Fruit fly (Drosophila melanogaster) whole organism, prepupa: Measurements from ENCODE around the gene CG9117.

Experiments used
- Blimp-1 ChIP-seq: fragments of 200-800 bp; sonication (Bioruptor generic); optimal IDR thresholded peaks from 3 replicates; lab custom pipeline; 2017; ENCODE audit warnings: missing biosample characterization, missing genetic modification characterization, mild to moderate bottlenecking, moderate library complexity, missing genetic modification reagents
- CG10631 ChIP-seq: fragments of 200-800 bp; sonication (Bioruptor generic); optimal IDR thresholded peaks from 2 replicates; lab custom pipeline; 2016; ENCODE audit warnings: missing biosample characterization, missing genetic modification characterization
- CG10669 ChIP-seq: fragments of 200-800 bp; sonication (Bioruptor generic); optimal IDR thresholded peaks from 3 replicates; lab custom pipeline; 2018; ENCODE audit warnings: missing biosample characterization, mild to moderate bottlenecking, missing genetic modification characterization, moderate library complexity
- CG11294 ChIP-seq: fragments of 200-800 bp; sonication (Bioruptor generic); IDR thresholded peaks from 2 replicates; pipeline ENCODE4 v1.3.6; 2022; ENCODE audit warnings: missing biosample characterization, missing genetic modification characterization
- CG11762 ChIP-seq: fragments of 200-800 bp; sonication (Bioruptor generic); optimal IDR thresholded peaks from 3 replicates; lab custom pipeline; 2016; ENCODE audit warnings: missing biosample characterization, missing genetic modification characterization; ENCODE audit not compliant: insufficient read depth
- CG15336 ChIP-seq: fragments of 200-800 bp; sonication (Bioruptor generic); IDR thresholded peaks from 2 replicates; pipeline ENCODE4 v1.3.6; 2022; ENCODE audit warnings: missing biosample characterization, missing genetic modification characterization
- CG1621 ChIP-seq: fragments of 200-800 bp; sonication (Bioruptor generic); optimal IDR thresholded peaks from 3 replicates; lab custom pipeline; 2018; ENCODE audit warnings: missing biosample characterization, mild to moderate bottlenecking, missing genetic modification characterization
- CG3032 ChIP-seq: fragments of 200-800 bp; optimal IDR thresholded peaks from 2 replicates; lab custom pipeline; 2019; ENCODE audit warnings: missing biosample characterization, mild to moderate bottlenecking, missing genetic modification characterization, moderate library complexity
- CG31627 ChIP-seq: fragments of 200-800 bp; sonication (Bioruptor generic); optimal IDR thresholded peaks from 3 replicates; lab custom pipeline; 2016; ENCODE audit warnings: missing biosample characterization, missing genetic modification characterization
- CG32006 ChIP-seq: fragments of 200-800 bp; sonication (Bioruptor generic); optimal IDR thresholded peaks from 3 replicates; lab custom pipeline; 2017; ENCODE audit warnings: missing biosample characterization, mild to moderate bottlenecking, missing genetic modification characterization
- CG34406 ChIP-seq: fragments of 200-800 bp; sonication (Bioruptor generic); optimal IDR thresholded peaks from 3 replicates; lab custom pipeline; 2016; ENCODE audit warnings: missing biosample characterization, missing genetic modification characterization
- CG6163 ChIP-seq: fragments of 200-800 bp; sonication (Bioruptor generic); IDR thresholded peaks from 3 replicates; pipeline ENCODE4 v1.3.6; 2022; ENCODE audit warnings: missing biosample characterization, missing genetic modification characterization
- CG6792 ChIP-seq: fragments of 200-800 bp; sonication (Bioruptor generic); optimal IDR thresholded peaks from 3 replicates; lab custom pipeline; 2016; ENCODE audit warnings: missing biosample characterization, missing genetic modification characterization
- CG6808 ChIP-seq: fragments of 200-800 bp; sonication (Bioruptor generic); optimal IDR thresholded peaks from 3 replicates; lab custom pipeline; 2017; ENCODE audit warnings: missing biosample characterization, missing genetic modification characterization, mild to moderate bottlenecking, moderate library complexity, missing genetic modification reagents
- CG6854 ChIP-seq: fragments of 200-800 bp; sonication (Bioruptor generic); optimal IDR thresholded peaks from 2 replicates; lab custom pipeline; 2017; ENCODE audit warnings: missing biosample characterization, mild to moderate bottlenecking, missing genetic modification characterization
- CG7368 ChIP-seq: fragments of 200-800 bp; sonication (Bioruptor generic); optimal IDR thresholded peaks from 3 replicates; lab custom pipeline; 2016; ENCODE audit warnings: missing biosample characterization, missing genetic modification characterization
- CG8119 ChIP-seq: fragments of 200-800 bp; sonication (Bioruptor generic); IDR thresholded peaks from 3 replicates; pipeline ENCODE4 v1.3.6; 2022; ENCODE audit warnings: missing biosample characterization, missing genetic modification characterization
- CG8319 ChIP-seq: fragments of 200-800 bp; sonication (Bioruptor generic); optimal IDR thresholded peaks from 3 replicates; lab custom pipeline; 2016; ENCODE audit warnings: missing biosample characterization, missing genetic modification characterization
- CG9139 ChIP-seq: fragments of 200-800 bp; sonication (Bioruptor generic); optimal IDR thresholded peaks from 3 replicates; lab custom pipeline; 2017; ENCODE audit warnings: missing biosample characterization, mild to moderate bottlenecking, missing genetic modification characterization
- Eip78C ChIP-seq: fragments of 200-800 bp; sonication (Bioruptor generic); peaks from one replicate; lab custom pipeline; 2016; ENCODE audit warnings: missing biosample characterization, missing genetic modification characterization
- Eip93F ChIP-seq: fragments of 200-800 bp; sonication (Bioruptor generic); optimal IDR thresholded peaks from 2 replicates; lab custom pipeline; 2016; ENCODE audit warnings: missing biosample characterization, mild to moderate bottlenecking, missing genetic modification characterization
- Ets96B ChIP-seq: fragments of 200-800 bp; optimal IDR thresholded peaks from 2 replicates; lab custom pipeline; 2019; ENCODE audit warnings: missing biosample characterization, mild to moderate bottlenecking, missing genetic modification characterization, moderate library complexity
- Hr38 ChIP-seq: sonication (Bioruptor generic); optimal IDR thresholded peaks from 2 replicates; lab custom pipeline; 2016; ENCODE audit warnings: missing biosample characterization, missing genetic modification characterization
- Hr39 ChIP-seq: fragments of 200-800 bp; sonication (Bioruptor generic); optimal IDR thresholded peaks from 2 replicates; lab custom pipeline; 2016; ENCODE audit warnings: missing biosample characterization, missing genetic modification characterization
- Lpt ChIP-seq: fragments of 200-800 bp; sonication (Bioruptor generic); optimal IDR thresholded peaks from 3 replicates; lab custom pipeline; 2016; ENCODE audit warnings: missing biosample characterization, missing genetic modification characterization
- Met ChIP-seq: fragments of 200-800 bp; sonication (Bioruptor generic); optimal IDR thresholded peaks from 3 replicates; lab custom pipeline; 2016; ENCODE audit warnings: missing biosample characterization, missing genetic modification characterization
- Sox14 ChIP-seq: fragments of 200-800 bp; sonication (Bioruptor generic); optimal IDR thresholded peaks from 3 replicates; lab custom pipeline; 2016; ENCODE audit warnings: missing biosample characterization, missing genetic modification characterization
- Sox15 ChIP-seq: fragments of 200-800 bp; sonication (Bioruptor generic); optimal IDR thresholded peaks from 3 replicates; lab custom pipeline; 2016; ENCODE audit warnings: missing biosample characterization, missing genetic modification characterization
- achi ChIP-seq: fragments of 200-800 bp; sonication (Bioruptor generic); optimal IDR thresholded peaks from 3 replicates; lab custom pipeline; 2016; ENCODE audit warnings: missing biosample characterization, missing genetic modification characterization
- acj6 ChIP-seq: fragments of 200-800 bp; sonication (Bioruptor generic); optimal IDR thresholded peaks from 3 replicates; lab custom pipeline; 2016; ENCODE audit warnings: missing biosample characterization, missing genetic modification characterization
- dac ChIP-seq: fragments of 200-800 bp; sonication (Bioruptor generic); optimal IDR thresholded peaks from 2 replicates; lab custom pipeline; 2017; ENCODE audit warnings: missing biosample characterization, mild to moderate bottlenecking, missing genetic modification characterization
- dsx ChIP-seq: fragments of 200-800 bp; optimal IDR thresholded peaks from 3 replicates; lab custom pipeline; 2019; ENCODE audit warnings: missing biosample characterization, mild to moderate bottlenecking, missing genetic modification characterization, moderate library complexity; ENCODE audit not compliant: poor library complexity, severe bottlenecking
- esn ChIP-seq: fragments of 200-800 bp; sonication (Bioruptor generic); optimal IDR thresholded peaks from 2 replicates; lab custom pipeline; 2016; ENCODE audit warnings: missing biosample characterization, mild to moderate bottlenecking, missing genetic modification characterization, moderate library complexity
- fd59A ChIP-seq: fragments of 200-800 bp; sonication (Bioruptor generic); optimal IDR thresholded peaks from 2 replicates; lab custom pipeline; 2017; ENCODE audit warnings: missing biosample characterization, mild to moderate bottlenecking, missing genetic modification characterization, missing genetic modification reagents
- fkh ChIP-seq: fragments of 200-800 bp; sonication (Bioruptor generic); optimal IDR thresholded peaks from 3 replicates; lab custom pipeline; 2017; ENCODE audit warnings: missing biosample characterization, mild to moderate bottlenecking, missing genetic modification characterization, moderate library complexity
- lz ChIP-seq: fragments of 200-800 bp; sonication (Bioruptor generic); optimal IDR thresholded peaks from 3 replicates; lab custom pipeline; 2016; ENCODE audit warnings: missing biosample characterization, missing genetic modification characterization
- net ChIP-seq: fragments of 200-800 bp; sonication (Bioruptor generic); optimal IDR thresholded peaks from 3 replicates; lab custom pipeline; 2016; ENCODE audit warnings: missing biosample characterization, missing genetic modification characterization
- salr ChIP-seq, 2 experiments: fragments of 200-800 bp; sonication (Bioruptor generic); optimal IDR thresholded peaks; 3 replicates each; lab custom pipeline; 2016 to 2018; ENCODE audit warnings: missing biosample characterization in 2 of 2, missing genetic modification characterization in 2 of 2, mild to moderate bottlenecking in 1 of 2
- ss ChIP-seq, 2 experiments: fragments of 200-800 bp; sonication (Bioruptor generic); optimal IDR thresholded peaks; 2 replicates in 1 of 2; 3 replicates in 1 of 2; lab custom pipeline; 2017 to 2018; ENCODE audit warnings: mild to moderate bottlenecking in 2 of 2, missing biosample characterization in 2 of 2, missing genetic modification characterization in 2 of 2, moderate library complexity in 1 of 2
- svp ChIP-seq: fragments of 200-800 bp; sonication (Bioruptor generic); peaks from one replicate; lab custom pipeline; 2016; ENCODE audit warnings: missing biosample characterization, missing genetic modification characterization
- topi ChIP-seq: fragments of 200-800 bp; sonication (Bioruptor generic); optimal IDR thresholded peaks from 3 replicates; lab custom pipeline; 2016; ENCODE audit warnings: missing biosample characterization, missing genetic modification characterization
- vri ChIP-seq: fragments of 200-800 bp; sonication (Bioruptor generic); optimal IDR thresholded peaks from 3 replicates; lab custom pipeline; 2016; ENCODE audit warnings: missing biosample characterization, mild to moderate bottlenecking, missing genetic modification characterization

CG9117 gene

DNA sequence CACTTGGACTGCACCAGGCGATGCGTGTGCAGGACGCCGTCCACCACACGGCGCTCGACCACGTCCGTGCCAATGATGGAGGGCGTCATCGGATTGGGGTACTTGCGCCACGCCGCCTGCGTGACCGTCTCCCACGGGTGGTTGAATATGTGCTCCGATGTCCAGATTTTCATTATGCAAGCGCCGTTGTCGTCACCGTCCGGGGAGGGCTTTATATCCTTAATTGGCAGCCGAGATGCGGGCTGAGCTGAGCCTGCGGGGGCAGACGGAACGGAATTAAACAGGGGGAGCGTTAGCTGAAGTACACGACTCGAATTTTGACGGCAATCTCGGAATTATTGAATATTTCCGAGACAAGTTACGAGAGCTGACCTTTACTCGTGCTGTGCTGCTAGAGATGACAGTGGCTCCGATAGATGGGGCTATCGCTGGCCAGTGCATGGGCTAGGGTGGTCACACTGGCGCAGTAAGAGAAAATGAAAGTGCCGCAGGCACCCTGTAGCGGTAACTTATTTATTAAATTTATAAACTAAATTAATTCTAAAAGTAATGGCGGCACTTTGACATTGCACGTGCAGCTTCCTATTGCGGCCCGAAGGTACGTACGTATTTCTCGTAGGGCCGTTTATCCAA lies 9.9 kb upstream of the CG9117 start, which contains the start of gene IPIP (continued):
- TF ChIP-seq CG10631 (GFP tag; lab: Kevin White, UChicago) (no peak), Ets96B (tag; lab: Kevin White, UChicago) (no peak), CG9139 (GFP tag; lab: Kevin White, UChicago) (no peak), Lpt (GFP tag; lab: Kevin White, UChicago) (no peak), dac (GFP tag; lab: Kevin White, UChicago) (no peak), fkh (GFP tag; lab: Kevin White, UChicago) (no peak), CG8319 (GFP tag; lab: Kevin White, UChicago) (peak; percentile 14), CG7368 (GFP tag; lab: Kevin White, UChicago) (no peak), CG32006 (GFP tag; lab: Kevin White, UChicago) (peak; percentile 19)
- TF ChIP-seq, all 60 proteins: peak for 26

DNA sequence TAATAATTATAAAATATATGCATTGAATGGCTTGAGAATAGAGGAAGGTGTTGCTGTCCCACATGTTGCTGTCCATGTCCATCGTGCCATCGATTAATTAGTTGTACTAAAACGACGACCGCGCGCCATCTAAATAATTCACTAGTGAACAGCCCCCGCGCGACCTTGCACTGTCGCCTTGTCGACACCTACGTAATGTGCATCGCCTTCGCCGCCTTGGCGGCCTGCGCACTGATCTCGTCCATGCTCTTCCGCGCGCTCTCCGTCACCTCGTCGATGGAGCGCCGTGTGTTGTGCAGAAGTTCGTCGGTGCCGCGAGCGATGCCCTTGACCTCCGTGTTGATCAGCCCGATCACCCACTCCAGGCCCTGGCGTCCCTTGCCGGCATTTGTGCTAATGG lies 9.2 kb upstream of the CG9117 start:
- TF ChIP-seq esn, result no peak
- TF ChIP-seq lz (GFP tag; lab: Kevin White, UChicago), result no peak
- TF ChIP-seq Sox15 (GFP tag; lab: Kevin White, UChicago), result no peak
- TF ChIP-seq dsx (GFP tag; lab: Kevin White, UChicago), result no peak
- TF ChIP-seq ss (GFP tag; optimal IDR thresholded peaks at IDR 0.05; lab: Kevin White, UChicago), result no peak
- no peak for TF ChIP-seq CG11294 (GFP tag; lab: Robert Waterston, UW)
- no peak for TF ChIP-seq Ets96B (tag; lab: Kevin White, UChicago)
- no peak for TF ChIP-seq CG31627 (GFP tag; lab: Kevin White, UChicago)
- TF ChIP-seq salr (GFP tag; optimal IDR thresholded peaks at IDR 0.05; lab: Kevin White, UChicago), result no peak
- no peak for TF ChIP-seq Hr38 (GFP tag; lab: Kevin White, UChicago)
- TF ChIP-seq Lpt (GFP tag; lab: Kevin White, UChicago), result no peak
- TF ChIP-seq net, result no peak

DNA sequence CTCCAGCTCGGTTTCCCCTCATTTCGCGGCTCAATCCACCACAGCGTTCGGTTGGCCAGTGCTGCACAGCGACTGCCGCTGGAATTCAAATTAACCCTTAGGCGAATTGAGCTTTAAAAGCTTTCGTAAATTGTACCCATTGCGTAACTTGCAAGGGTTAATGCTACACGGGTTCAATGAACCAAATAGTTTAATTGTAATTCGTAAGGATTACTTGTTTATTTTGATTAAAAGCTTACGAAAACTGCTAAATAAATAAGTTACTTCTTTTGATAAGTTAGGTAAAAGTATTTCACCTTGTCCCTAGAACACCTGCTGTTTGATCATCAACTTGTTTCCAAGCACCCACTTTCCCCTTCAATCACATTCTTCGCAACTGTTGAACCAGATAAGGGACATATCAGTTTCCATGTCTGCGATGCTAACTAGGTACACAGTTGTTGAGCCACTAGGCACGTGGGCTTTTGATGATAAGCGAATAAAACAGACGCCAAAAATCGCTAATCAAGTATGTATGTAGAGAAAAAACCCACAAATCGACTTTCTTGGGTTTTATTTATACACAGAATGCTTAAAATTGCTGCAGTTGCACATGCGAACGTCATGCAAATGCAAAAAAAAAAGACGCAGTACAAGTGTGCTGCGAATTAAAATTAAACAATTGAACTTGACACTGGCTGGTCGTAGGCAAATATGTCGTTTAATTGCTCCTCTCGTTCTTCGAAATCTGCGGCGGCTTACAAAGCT lies 8.4 kb upstream of the CG9117 start, which contains the start of gene Pfas:
Gene Pfas, minus strand, starts transcription at position 79 of the 747 bp plus-strand sequence.
- TF ChIP-seq fd59A (GFP tag; lab: Kevin White, UChicago) (peak; percentile 42), Hr38 (GFP tag; lab: Kevin White, UChicago) (no peak), CG6792 (peak; percentile 60), Blimp-1 (GFP tag; lab: Kevin White, UChicago) (peak; percentile 32), CG11294 (GFP tag; lab: Robert Waterston, UW) (peak; percentile 29; the same call in 1 of the 2 replicates), dac (GFP tag; lab: Kevin White, UChicago) (no peak), topi (peak; percentile 67), Eip93F (no peak), CG6163 (GFP tag; lab: Robert Waterston, UW) (peak; percentile 52; the same call in 2 of the 3 replicates), Sox14 (peak; percentile 65), Sox15 (GFP tag; lab: Kevin White, UChicago) (no peak), CG10631 (GFP tag; lab: Kevin White, UChicago) (no peak), Eip78C (peak; percentile 90), ss (GFP tag; optimal IDR thresholded peaks at IDR 0.05; lab: Kevin White, UChicago) (peak in 1 of 2 experiments; percentile 43), achi (GFP tag; lab: Kevin White, UChicago) (peak; percentile 25), CG8119 (no peak), salr (GFP tag; optimal IDR thresholded peaks at IDR 0.05; lab: Kevin White, UChicago) (no peak), CG6808 (GFP tag; lab: Kevin White, UChicago) (peak; percentile 76), CG3032 (peak; percentile 59), CG34406 (peak; percentile 25), CG11762 (GFP tag; lab: Kevin White, UChicago) (no peak), CG31627 (GFP tag; lab: Kevin White, UChicago) (peak; percentile 63), CG1621 (tag; lab: Kevin White, UChicago) (peak; percentile 50), CG9139 (GFP tag; lab: Kevin White, UChicago) (no peak), net (peak; percentile 51), Ets96B (tag; lab: Kevin White, UChicago) (peak; percentile 29), CG6854 (GFP tag; lab: Kevin White, UChicago) (peak; percentile 26), Hr39 (GFP tag; lab: Kevin White, UChicago) (peak; percentile 57), CG10669 (GFP tag; lab: Kevin White, UChicago) (no peak), CG15336 (GFP tag; lab: Robert Waterston, UW) (0 out of 2 replicates have a peak, but pooled peaks have one; percentile 33), svp (no peak), esn (peak; percentile 76), acj6 (GFP tag; lab: Kevin White, UChicago) (peak; percentile 64), Met (GFP tag; lab: Kevin White, UChicago) (no peak), vri (peak; percentile 98)
